Fruit fly (Drosophila melanogaster) whole organism, embryonic: ENCODE measurements around the gene kairos.

ENCODE experiments used
- Atf-2 ChIP-seq: fragments of 200-800 bp; sonication (Bioruptor generic); optimal IDR thresholded peaks from 2 replicates; lab custom pipeline; 2016; ENCODE audit warnings: missing biosample characterization, missing genetic modification characterization
- Blimp-1 ChIP-seq: fragments of 200-800 bp; sonication (Bioruptor generic); optimal IDR thresholded peaks from 3 replicates; lab custom pipeline; 2018; ENCODE audit warnings: missing biosample characterization, missing genetic modification characterization, mild to moderate bottlenecking, moderate library complexity, missing genetic modification reagents
- CG10431 ChIP-seq: fragments of 200-800 bp; sonication (Bioruptor generic); optimal IDR thresholded peaks from 3 replicates; lab custom pipeline; 2018; ENCODE audit warnings: missing biosample characterization, mild to moderate bottlenecking, missing genetic modification characterization
- CG12071 ChIP-seq: fragments of 200-800 bp; sonication (Bioruptor generic); optimal IDR thresholded peaks from 3 replicates; lab custom pipeline; 2018; ENCODE audit warnings: missing biosample characterization, mild to moderate bottlenecking, missing genetic modification characterization
- CG1233 ChIP-seq: fragments of 200-800 bp; sonication (Bioruptor generic); optimal IDR thresholded peaks from 4 replicates; lab custom pipeline; 2018; ENCODE audit warnings: missing biosample characterization, mild to moderate bottlenecking, missing genetic modification characterization
- CG12942 ChIP-seq: fragments of 200-800 bp; sonication (Bioruptor generic); optimal IDR thresholded peaks from 3 replicates; lab custom pipeline; 2016; ENCODE audit warnings: missing biosample characterization, missing genetic modification characterization
- CG13123 ChIP-seq: fragments of 200-800 bp; sonication (Bioruptor generic); optimal IDR thresholded peaks from 2 replicates; lab custom pipeline; 2016; ENCODE audit warnings: missing biosample characterization, missing genetic modification characterization
- CG15073 ChIP-seq: fragments of 200-800 bp; sonication (Bioruptor generic); optimal IDR thresholded peaks from 2 replicates; lab custom pipeline; 2016; ENCODE audit warnings: missing biosample characterization, missing genetic modification characterization
- CG15269 ChIP-seq: fragments of 200-800 bp; sonication (Bioruptor generic); optimal IDR thresholded peaks from 2 replicates; lab custom pipeline; 2018; ENCODE audit warnings: missing biosample characterization, mild to moderate bottlenecking, missing genetic modification characterization, moderate library complexity
- CG1529 ChIP-seq: fragments of 200-800 bp; sonication (Bioruptor generic); optimal IDR thresholded peaks from 3 replicates; lab custom pipeline; 2018; ENCODE audit warnings: missing biosample characterization, missing genetic modification characterization
- CG16779 ChIP-seq: fragments of 200-800 bp; sonication (Bioruptor generic); IDR thresholded peaks from 2 replicates; pipeline ENCODE4 v1.3.6; 2022; ENCODE audit warnings: missing biosample characterization, missing genetic modification characterization
- CG17359 ChIP-seq: fragments of 200-800 bp; sonication (Bioruptor generic); optimal IDR thresholded peaks from 3 replicates; lab custom pipeline; 2018; ENCODE audit warnings: missing biosample characterization, mild to moderate bottlenecking, missing genetic modification characterization, moderate library complexity
- CG17829 ChIP-seq: fragments of 200-800 bp; optimal IDR thresholded peaks from 2 replicates; lab custom pipeline; 2019; ENCODE audit warnings: missing biosample characterization, mild to moderate bottlenecking, missing genetic modification characterization, moderate library complexity
- CG2712 ChIP-seq: fragments of 200-800 bp; optimal IDR thresholded peaks from 3 replicates; lab custom pipeline; 2019; ENCODE audit warnings: missing biosample characterization, mild to moderate bottlenecking, missing genetic modification characterization, moderate library complexity
- CG30431 ChIP-seq: fragments of 200-800 bp; sonication (Bioruptor generic); optimal IDR thresholded peaks from 2 replicates; lab custom pipeline; 2017; ENCODE audit warnings: missing biosample characterization, missing genetic modification characterization
- CG31441 ChIP-seq: fragments of 200-800 bp; sonication (Bioruptor generic); IDR thresholded peaks from 2 replicates; pipeline ENCODE4 v1.3.6; 2022; ENCODE audit warnings: missing biosample characterization, missing genetic modification characterization
- CG32532 ChIP-seq: fragments of 200-800 bp; sonication (Bioruptor generic); IDR thresholded peaks from 2 replicates; pipeline ENCODE4 v1.3.6; 2022; ENCODE audit warnings: missing biosample characterization, missing genetic modification characterization
- CG34224 ChIP-seq: fragments of 200-800 bp; sonication (Bioruptor generic); IDR thresholded peaks from 3 replicates; pipeline ENCODE4 v1.3.6; 2022; ENCODE audit warnings: missing biosample characterization, missing genetic modification characterization; ENCODE audit not compliant: partially characterized antibody
- CG3995 ChIP-seq: fragments of 200-800 bp; sonication (Bioruptor generic); optimal IDR thresholded peaks from 3 replicates; lab custom pipeline; 2016; ENCODE audit warnings: missing biosample characterization, missing genetic modification characterization
- CG4360 ChIP-seq: fragments of 200-800 bp; sonication (Bioruptor generic); IDR thresholded peaks from 2 replicates; pipeline ENCODE4 v1.3.6; 2022; ENCODE audit warnings: missing biosample characterization, missing genetic modification characterization
- CG4854 ChIP-seq: fragments of 200-800 bp; sonication (Bioruptor generic); optimal IDR thresholded peaks from 2 replicates; lab custom pipeline; 2016; ENCODE audit warnings: missing biosample characterization, missing genetic modification characterization, inconsistent platforms
- CG6654 ChIP-seq: fragments of 200-800 bp; sonication (Bioruptor generic); optimal IDR thresholded peaks from 2 replicates; lab custom pipeline; 2017; ENCODE audit warnings: missing biosample characterization, mild to moderate bottlenecking, missing genetic modification characterization
- CG8281 ChIP-seq: fragments of 200-800 bp; sonication (Bioruptor generic); optimal IDR thresholded peaks from 2 replicates; lab custom pipeline; 2018; ENCODE audit warnings: missing biosample characterization, mild to moderate bottlenecking, missing genetic modification characterization, moderate library complexity
- CG9727 ChIP-seq: fragments of 200-800 bp; sonication (Bioruptor generic); optimal IDR thresholded peaks from 3 replicates; lab custom pipeline; 2017; ENCODE audit warnings: missing biosample characterization, mild to moderate bottlenecking, missing genetic modification characterization
- CkIIα-i1 ChIP-seq: fragments of 200-800 bp; sonication (Bioruptor generic); IDR thresholded peaks from 2 replicates; pipeline ENCODE4 v1.3.6; 2022; ENCODE audit warnings: missing biosample characterization, missing genetic modification characterization
- H2.0 ChIP-seq: fragments of 200-800 bp; sonication (Bioruptor generic); IDR thresholded peaks from 2 replicates; pipeline ENCODE4 v1.3.6; 2022; ENCODE audit warnings: missing biosample characterization, missing genetic modification characterization
- HLHmδ ChIP-seq: fragments of 200-800 bp; sonication (Bioruptor generic); optimal IDR thresholded peaks from 2 replicates; lab custom pipeline; 2018; ENCODE audit warnings: missing biosample characterization, mild to moderate bottlenecking, missing genetic modification characterization, moderate library complexity
- Oaz ChIP-seq: fragments of 200-800 bp; sonication (Bioruptor generic); IDR thresholded peaks from 2 replicates; pipeline ENCODE4 v1.3.6; 2022; ENCODE audit warnings: missing biosample characterization, missing genetic modification characterization
- Rfx ChIP-seq: fragments of 200-800 bp; sonication (Bioruptor generic); IDR thresholded peaks from 2 replicates; pipeline ENCODE4 v1.3.6; 2022; ENCODE audit warnings: missing biosample characterization, missing genetic modification characterization
- Sry-δ ChIP-seq: fragments of 200-800 bp; sonication (Bioruptor generic); optimal IDR thresholded peaks from 2 replicates; lab custom pipeline; 2016; ENCODE audit warnings: missing biosample characterization, missing genetic modification characterization
- Taf1 ChIP-seq: fragments of 200-800 bp; sonication (Bioruptor generic); IDR thresholded peaks from 2 replicates; pipeline ENCODE4 v1.3.6; 2022; ENCODE audit warnings: missing biosample characterization, missing genetic modification characterization
- aop ChIP-seq: fragments of 200-800 bp; sonication (Bioruptor generic); IDR thresholded peaks from 2 replicates; pipeline ENCODE4 v1.3.6; 2022; ENCODE audit warnings: missing biosample characterization, missing genetic modification characterization
- ap ChIP-seq: fragments of 200-800 bp; sonication (Bioruptor generic); IDR thresholded peaks from 2 replicates; pipeline ENCODE4 v1.3.6; 2022; ENCODE audit warnings: missing biosample characterization, missing genetic modification characterization
- cas ChIP-seq: fragments of 200-800 bp; sonication (Bioruptor generic); IDR thresholded peaks from 2 replicates; pipeline ENCODE4 v1.3.6; 2022; ENCODE audit warnings: missing biosample characterization, missing genetic modification characterization
- chn ChIP-seq: fragments of 200-800 bp; sonication (Bioruptor generic); optimal IDR thresholded peaks from 2 replicates; lab custom pipeline; 2016; ENCODE audit warnings: missing biosample characterization, missing genetic modification characterization
- cwo ChIP-seq: fragments of 200-800 bp; sonication (Bioruptor generic); optimal IDR thresholded peaks from 3 replicates; lab custom pipeline; 2017; ENCODE audit warnings: missing biosample characterization, missing genetic modification characterization, mild to moderate bottlenecking, moderate library complexity, missing genetic modification reagents
- dmrt11E ChIP-seq: fragments of 200-800 bp; sonication (Bioruptor generic); optimal IDR thresholded peaks from 3 replicates; lab custom pipeline; 2018; ENCODE audit warnings: missing biosample characterization, mild to moderate bottlenecking, missing genetic modification characterization, moderate library complexity
- grau ChIP-seq: fragments of 200-800 bp; optimal IDR thresholded peaks from 3 replicates; lab custom pipeline; 2019; ENCODE audit warnings: missing biosample characterization, mild to moderate bottlenecking, missing genetic modification characterization, moderate library complexity
- jumu ChIP-seq: fragments of 200-800 bp; sonication (Bioruptor generic); optimal IDR thresholded peaks from 3 replicates; lab custom pipeline; 2016; ENCODE audit warnings: missing biosample characterization, missing genetic modification characterization
- ken ChIP-seq: fragments of 200-800 bp; sonication (Bioruptor generic); IDR thresholded peaks from 3 replicates; pipeline ENCODE4 v1.3.6; 2022; ENCODE audit warnings: missing biosample characterization, missing genetic modification characterization
- knrl ChIP-seq: fragments of 200-800 bp; sonication (Bioruptor generic); IDR thresholded peaks from 3 replicates; pipeline ENCODE4 v1.3.6; 2022; ENCODE audit warnings: missing biosample characterization, missing genetic modification characterization; ENCODE audit not compliant: partially characterized antibody
- mam ChIP-seq: fragments of 200-800 bp; sonication (Bioruptor generic); optimal IDR thresholded peaks from 3 replicates; lab custom pipeline; 2016; ENCODE audit warnings: missing biosample characterization, missing genetic modification characterization
- pfk ChIP-seq: fragments of 200-800 bp; sonication (Bioruptor generic); optimal IDR thresholded peaks from 2 replicates; lab custom pipeline; 2018; ENCODE audit warnings: missing biosample characterization, mild to moderate bottlenecking, missing genetic modification characterization, moderate library complexity
- repo ChIP-seq: fragments of 200-800 bp; sonication (Bioruptor generic); optimal IDR thresholded peaks from 2 replicates; lab custom pipeline; 2016; ENCODE audit warnings: missing biosample characterization, missing genetic modification characterization
- seq ChIP-seq: fragments of 200-800 bp; sonication (Bioruptor generic); IDR thresholded peaks from 2 replicates; pipeline ENCODE4 v1.3.6; 2022; ENCODE audit warnings: missing biosample characterization, missing genetic modification characterization
- sima ChIP-seq: fragments of 200-800 bp; sonication (Bioruptor generic); optimal IDR thresholded peaks from 2 replicates; lab custom pipeline; 2016; ENCODE audit warnings: missing biosample characterization, missing genetic modification characterization
- slbo ChIP-seq: fragments of 200-800 bp; sonication (Bioruptor generic); IDR thresholded peaks from 2 replicates; pipeline ENCODE4 v1.3.6; 2022; ENCODE audit warnings: missing biosample characterization, missing genetic modification characterization
- slp2 ChIP-seq: fragments of 200-800 bp; sonication (Bioruptor generic); optimal IDR thresholded peaks from 2 replicates; lab custom pipeline; 2016; ENCODE audit warnings: missing biosample characterization, missing genetic modification characterization
- sug ChIP-seq: fragments of 200-800 bp; optimal IDR thresholded peaks from 2 replicates; lab custom pipeline; 2019; ENCODE audit warnings: missing biosample characterization, mild to moderate bottlenecking, missing genetic modification characterization, moderate library complexity
- toy ChIP-seq: fragments of 200-800 bp; sonication (Bioruptor generic); IDR thresholded peaks from 2 replicates; pipeline ENCODE4 v1.3.6; 2022; ENCODE audit warnings: missing biosample characterization, missing genetic modification characterization
- zen ChIP-seq: fragments of 200-800 bp; sonication (Bioruptor generic); optimal IDR thresholded peaks from 3 replicates; lab custom pipeline; 2018; ENCODE audit warnings: missing biosample characterization, mild to moderate bottlenecking, missing genetic modification characterization, moderate library complexity
- zfh1 ChIP-seq: fragments of 200-800 bp; sonication (Bioruptor generic); IDR thresholded peaks from 3 replicates; pipeline ENCODE4 v1.3.6; 2022; ENCODE audit warnings: missing biosample characterization, missing genetic modification characterization

kairos gene

DNA sequence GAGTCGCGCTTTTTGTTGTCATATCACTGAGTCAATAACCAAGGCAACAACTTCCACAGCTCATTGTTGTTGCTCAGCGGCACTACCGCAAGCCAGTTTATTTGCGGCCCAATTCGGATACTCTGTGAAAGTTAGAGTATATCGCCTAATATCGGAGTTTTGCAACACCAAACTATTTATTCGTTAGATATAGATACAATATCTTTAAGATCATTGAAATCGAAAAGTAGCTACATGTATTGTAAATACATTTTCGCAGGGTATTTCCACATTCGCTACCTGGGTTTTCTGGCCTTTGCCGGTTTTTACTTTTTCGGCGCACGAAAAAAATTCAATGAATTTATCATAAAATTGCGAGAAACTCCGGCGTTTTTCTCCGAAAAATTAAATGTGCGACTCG, 62.0 kb downstream of the kairos start (continued):
- TF ChIP-seq Atf-2 (GFP tag; lab: Kevin White, UChicago): peak; percentile 11
- TF ChIP-seq seq (GFP tag; lab: Robert Waterston, UW): peak; percentile 83
- TF ChIP-seq CG2712 (tag; lab: Kevin White, UChicago): peak; percentile 62
- TF ChIP-seq CG31441 (GFP tag; lab: Robert Waterston, UW): peak; percentile 63
- peak; percentile 83 for TF ChIP-seq CG32532 (GFP tag; lab: Robert Waterston, UW)
- no peak for TF ChIP-seq repo (GFP tag; lab: Kevin White, UChicago)
- no peak for TF ChIP-seq CG6654 (GFP tag; lab: Kevin White, UChicago)
- TF ChIP-seq CG3995 (GFP tag; lab: Kevin White, UChicago): peak; percentile 0
- peak; percentile 91 for TF ChIP-seq slbo (GFP tag; lab: Robert Waterston, UW)
- peak; percentile 47 for TF ChIP-seq jumu (GFP tag; lab: Kevin White, UChicago)
- TF ChIP-seq CG13123 (GFP tag; lab: Kevin White, UChicago): no peak
- TF ChIP-seq CG34224 (GFP tag; lab: Robert Waterston, UW): no peak
- TF ChIP-seq CG12942 (GFP tag; lab: Kevin White, UChicago): peak; percentile 45
- peak; percentile 80 for TF ChIP-seq ken (GFP tag; lab: Robert Waterston, UW)
- TF ChIP-seq cas: peak; percentile 64
- TF ChIP-seq Oaz (GFP tag; lab: Robert Waterston, UW): peak; percentile 53
- TF ChIP-seq CG4360 (GFP tag; lab: Robert Waterston, UW): no peak
- TF ChIP-seq CG1233: peak; percentile 64
- peak; percentile 62 for TF ChIP-seq mam
- TF ChIP-seq sug (tag; lab: Kevin White, UChicago): peak; percentile 15
- TF ChIP-seq CG17829: peak; percentile 51
- 0 out of 2 replicates have a peak, but pooled peaks have one; percentile 42 for TF ChIP-seq Taf1 (GFP tag; lab: Robert Waterston, UW)
- TF ChIP-seq CG9727: peak; percentile 62
- TF ChIP-seq CG12071 (GFP tag; lab: Kevin White, UChicago): peak; percentile 40
- peak; percentile 68 for TF ChIP-seq cwo
- TF ChIP-seq pfk: no peak
- TF ChIP-seq chn: peak; percentile 45
- TF ChIP-seq zfh1 (GFP tag; lab: Robert Waterston, UW): peak; percentile 82
- peak; percentile 7 for TF ChIP-seq Sry-δ (GFP tag; lab: Kevin White, UChicago)
- TF ChIP-seq sima (GFP tag; lab: Kevin White, UChicago): no peak
- 0 out of 2 replicates have a peak, but pooled peaks have one; percentile 21 for TF ChIP-seq CG16779 (GFP tag; lab: Robert Waterston, UW)
- TF ChIP-seq dmrt11E: no peak
- TF ChIP-seq Rfx (GFP tag; lab: Robert Waterston, UW): peak; percentile 93
- TF ChIP-seq ap (GFP tag; lab: Robert Waterston, UW): peak; percentile 66
- peak; percentile 36 for TF ChIP-seq CG8281
- TF ChIP-seq CG30431 (GFP tag; lab: Kevin White, UChicago): peak; percentile 21
- peak; percentile 35; the same call in 1 of the 2 replicates for TF ChIP-seq toy (GFP tag; lab: Robert Waterston, UW)
- no peak for TF ChIP-seq CG10431 (GFP tag; lab: Kevin White, UChicago)
- peak; percentile 41 for TF ChIP-seq zen
- TF ChIP-seq Blimp-1 (GFP tag; lab: Kevin White, UChicago): peak; percentile 47
- no peak for TF ChIP-seq knrl (GFP tag; lab: Robert Waterston, UW)
- TF ChIP-seq CG15073 (GFP tag; lab: Kevin White, UChicago): no peak
- peak; percentile 54 for TF ChIP-seq slp2
- TF ChIP-seq aop (GFP tag; lab: Robert Waterston, UW): peak; percentile 53; the same call in 1 of the 2 replicates
- TF ChIP-seq CG17359: peak; percentile 73
- peak; percentile 31 for TF ChIP-seq CG1529 (GFP tag; lab: Kevin White, UChicago)
- TF ChIP-seq CG4854: peak; percentile 40
- TF ChIP-seq HLHmδ (GFP tag; lab: Kevin White, UChicago): no peak
- peak; percentile 74 for TF ChIP-seq grau (tag; lab: Kevin White, UChicago)
- TF ChIP-seq CkIIα-i1 (GFP tag; lab: Robert Waterston, UW): no peak
- TF ChIP-seq CG15269 (tag; lab: Kevin White, UChicago): peak; percentile 83
- TF ChIP-seq H2.0: peak; percentile 78
